Worm (Caenorhabditis elegans) whole organism, midembryonic: Measurements from ENCODE around the gene oxy-4.

Source experiments
- flt-1 ChIP-seq: fragments of 200-800 bp; sonication (Bioruptor generic); IDR thresholded peaks from 2 replicates; pipeline ENCODE4 v1.3.6; 2022; ENCODE audit warnings: missing genetic modification characterization, missing compliant biosample characterization
- ztf-23 ChIP-seq: fragments of 200-800 bp; sonication (Bioruptor generic); IDR thresholded peaks from 2 replicates; pipeline ENCODE4 v1.3.6; 2022; ENCODE audit warnings: missing genetic modification reagents, missing genetic modification characterization, missing compliant biosample characterization

DNA sequence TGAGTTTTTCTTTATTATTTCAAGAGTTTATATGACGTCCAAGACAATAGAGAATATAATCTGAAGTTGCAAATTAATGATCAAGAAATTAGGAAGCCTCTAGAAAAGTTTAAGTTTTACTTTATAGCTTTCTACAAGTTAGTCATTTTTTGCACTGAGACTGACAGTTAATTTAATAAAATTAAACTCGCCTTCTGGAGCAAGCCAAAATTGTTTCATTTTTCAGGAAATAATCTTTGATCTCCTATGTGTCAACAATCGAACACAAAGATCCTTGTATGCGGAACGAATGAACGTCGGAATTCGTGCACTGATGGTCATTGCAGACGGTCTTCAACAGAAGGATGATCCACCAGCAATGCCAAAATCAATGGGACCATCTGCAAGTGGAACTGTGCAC is 46.2 kb downstream of the oxy-4 start:
- TF ChIP-seq ztf-23 (GFP tag; lab: Robert Waterston, UW) (no peak), flt-1 (GFP tag; lab: Robert Waterston, UW) (no peak)
